Worm (Caenorhabditis elegans) whole organism, L1 larva: Measurements from ENCODE around the gene prde-1.
A peak's percentile ranks its signal among the peaks of the same experiment; 100 is the strongest.

Experiments used
- C04F5.9 ChIP-seq: sonication (generic microtip); optimal IDR thresholded peaks from 2 replicates; lab custom pipeline; 2016; ENCODE audit warnings: missing genetic modification characterization, missing compliant biosample characterization
- C16A3.4 ChIP-seq: fragments of 150-350 bp; optimal IDR thresholded peaks from 2 replicates; lab custom pipeline; 2014; ENCODE audit warnings: missing biosample characterization, missing genetic modification characterization
- C34B4.2 ChIP-seq: sonication (generic microtip); optimal IDR thresholded peaks from 2 replicates; lab custom pipeline; 2017; ENCODE audit warnings: mild to moderate bottlenecking, missing genetic modification characterization, missing compliant biosample characterization
- aha-1 ChIP-seq: fragments of 150-350 bp; optimal IDR thresholded peaks from 2 replicates; lab custom pipeline; 2014; ENCODE audit warnings: missing biosample characterization, missing genetic modification characterization
- ama-1 ChIP-seq: fragments of 150-350 bp; optimal IDR thresholded peaks from 2 replicates; lab custom pipeline; 2014
- blmp-1 ChIP-seq: fragments of 150-350 bp; optimal IDR thresholded peaks from 2 replicates; lab custom pipeline; 2014; ENCODE audit warnings: missing biosample characterization, missing genetic modification characterization
- ceh-63 ChIP-seq: fragments of 200-800 bp; sonication (Bioruptor generic); optimal IDR thresholded peaks from 2 replicates; lab custom pipeline; 2018; ENCODE audit warnings: mild to moderate bottlenecking, missing genetic modification characterization, missing compliant biosample characterization
- ceh-82 ChIP-seq, 3 experiments: fragments of 150-350 bp in 1 of 3; sonication (generic microtip) in 2 of 3; optimal IDR thresholded peaks; 2 replicates each; lab custom pipeline; 2014 to 2017; ENCODE audit warnings: missing biosample characterization in 3 of 3, missing genetic modification characterization in 3 of 3
- ceh-90 ChIP-seq: sonication (generic microtip); optimal IDR thresholded peaks from 2 replicates; lab custom pipeline; 2016; ENCODE audit warnings: missing genetic modification characterization, missing compliant biosample characterization
- ces-1 ChIP-seq: fragments of 150-350 bp; optimal IDR thresholded peaks from 2 replicates; lab custom pipeline; 2014; ENCODE audit warnings: missing biosample characterization, missing genetic modification reagents, missing genetic modification characterization
- dpl-1 ChIP-seq, 3 experiments: fragments of 150-350 bp in 2 of 3; sonication (generic microtip) in 1 of 3; optimal IDR thresholded peaks; 2 replicates each; lab custom pipeline; 2014 to 2017; ENCODE audit warnings: missing biosample characterization in 3 of 3, missing genetic modification characterization in 3 of 3, missing genetic modification reagents in 3 of 3
- egl-13 ChIP-seq: sonication (generic microtip); optimal IDR thresholded peaks from 2 replicates; lab custom pipeline; 2016; ENCODE audit warnings: missing genotype, missing genetic modification reagents, missing genetic modification characterization, missing compliant biosample characterization
- elt-2 ChIP-seq: sonication (generic microtip); optimal IDR thresholded peaks from 2 replicates; lab custom pipeline; 2016; ENCODE audit warnings: missing genetic modification characterization, mild to moderate bottlenecking, inconsistent platforms, missing compliant biosample characterization, missing genetic modification reagents
- elt-3 ChIP-seq, 6 experiments: fragments of 150-350 bp in 1 of 6; sonication (generic microtip); optimal IDR thresholded peaks; 2 replicates each; lab custom pipeline; 2017 to 2018; ENCODE audit warnings: missing biosample characterization in 6 of 6, missing genetic modification characterization in 6 of 6, inconsistent platforms in 1 of 6
- ets-5 ChIP-seq: fragments of 200-800 bp; sonication (Bioruptor generic); IDR thresholded peaks from 2 replicates; pipeline ENCODE4 v1.3.6; 2022; ENCODE audit warnings: missing genetic modification characterization, missing compliant biosample characterization
- fkh-10 ChIP-seq: sonication (generic microtip); optimal IDR thresholded peaks from 2 replicates; lab custom pipeline; 2017; ENCODE audit warnings: missing biosample characterization, missing genetic modification reagents, missing genetic modification characterization
- fkh-4 ChIP-seq: sonication (generic microtip); optimal IDR thresholded peaks from 2 replicates; lab custom pipeline; 2016; ENCODE audit warnings: missing compliant biosample characterization, missing genetic modification characterization, borderline replicate concordance
- fos-1 ChIP-seq: fragments of 150-350 bp; optimal IDR thresholded peaks from 2 replicates; lab custom pipeline; 2014; ENCODE audit warnings: missing biosample characterization, missing genetic modification characterization
- grh-1 ChIP-seq: fragments of 200-800 bp; sonication (Bioruptor generic); IDR thresholded peaks from 2 replicates; pipeline ENCODE4 v1.3.6; 2022; ENCODE audit warnings: missing genetic modification reagents, missing genetic modification characterization, missing compliant biosample characterization
- hlh-4 ChIP-seq: sonication (generic microtip); optimal IDR thresholded peaks from 2 replicates; lab custom pipeline; 2016; ENCODE audit warnings: mild to moderate bottlenecking, missing genetic modification characterization, missing compliant biosample characterization
- hpl-2 ChIP-seq: fragments of 150-350 bp; optimal IDR thresholded peaks from 2 replicates; lab custom pipeline; 2014; ENCODE audit warnings: missing biosample characterization, missing genetic modification reagents, missing genetic modification characterization
- isw-1 ChIP-seq: fragments of 200-800 bp; sonication (Bioruptor generic); IDR thresholded peaks from 2 replicates; pipeline ENCODE4 v1.3.6; 2022; ENCODE audit warnings: missing genetic modification characterization, missing compliant biosample characterization
- jun-1 ChIP-seq: fragments of 150-350 bp; optimal IDR thresholded peaks from 2 replicates; lab custom pipeline; 2014; ENCODE audit warnings: missing biosample characterization, missing genetic modification reagents, missing genetic modification characterization
- lin-13 ChIP-seq: fragments of 150-350 bp; optimal IDR thresholded peaks from 2 replicates; lab custom pipeline; 2014; ENCODE audit warnings: missing biosample characterization, missing genetic modification reagents, missing genetic modification characterization
- lin-15B ChIP-seq: fragments of 150-350 bp; sonication (generic microtip); optimal IDR thresholded peaks from 3 replicates; lab custom pipeline; 2014; ENCODE audit warnings: missing biosample characterization, missing genetic modification characterization
- lin-35 ChIP-seq, 2 experiments: fragments of 150-350 bp; optimal IDR thresholded peaks; 2 replicates each; lab custom pipeline; 2014; ENCODE audit warnings: missing biosample characterization in 2 of 2, missing genetic modification characterization in 2 of 2, missing genetic modification reagents in 2 of 2
- lin-39 ChIP-seq: fragments of 150-350 bp; optimal IDR thresholded peaks from 2 replicates; lab custom pipeline; 2014; ENCODE audit warnings: missing biosample characterization, missing genetic modification reagents, missing genetic modification characterization
- lir-3 ChIP-seq: sonication (generic microtip); optimal IDR thresholded peaks from 2 replicates; lab custom pipeline; 2016; ENCODE audit warnings: mild to moderate bottlenecking, missing genetic modification characterization, moderate library complexity, missing compliant biosample characterization; ENCODE audit not compliant: poor library complexity
- lsy-2 ChIP-seq, 2 experiments: fragments of 150-350 bp; optimal IDR thresholded peaks; 2 replicates each; lab custom pipeline; 2014; ENCODE audit warnings: missing biosample characterization in 2 of 2, missing genetic modification characterization in 2 of 2
- mab-9 ChIP-seq: fragments of 200-800 bp; sonication (Bioruptor generic); IDR thresholded peaks from 2 replicates; pipeline ENCODE4 v1.3.6; 2022; ENCODE audit warnings: missing genetic modification reagents, missing genetic modification characterization, missing compliant biosample characterization
- mdl-1 ChIP-seq, 2 experiments: fragments of 150-350 bp; optimal IDR thresholded peaks; 2 replicates each; lab custom pipeline; 2014 to 2017; ENCODE audit warnings: missing biosample characterization in 2 of 2, missing genetic modification characterization in 2 of 2, inconsistent platforms in 1 of 2
- nhr-11 ChIP-seq: fragments of 150-350 bp; optimal IDR thresholded peaks from 2 replicates; lab custom pipeline; 2014; ENCODE audit warnings: missing biosample characterization, missing genetic modification characterization
- nhr-19 ChIP-seq: fragments of 200-800 bp; sonication (Bioruptor generic); conservative IDR thresholded peaks from 2 replicates; pipeline ENCODE4 v1.3.6; 2022; ENCODE audit warnings: missing genetic modification characterization, missing compliant biosample characterization
- nhr-47 ChIP-seq: sonication (generic microtip); optimal IDR thresholded peaks from 2 replicates; lab custom pipeline; 2016; ENCODE audit warnings: mild to moderate bottlenecking, missing genetic modification characterization, moderate library complexity, missing compliant biosample characterization
- nhr-71 ChIP-seq: sonication (generic microtip); optimal IDR thresholded peaks from 2 replicates; lab custom pipeline; 2016; ENCODE audit warnings: mild to moderate bottlenecking, missing genetic modification characterization, moderate library complexity, missing compliant biosample characterization
- nhr-76 ChIP-seq: sonication (generic microtip); optimal IDR thresholded peaks from 2 replicates; lab custom pipeline; 2017; ENCODE audit warnings: missing biosample characterization, missing genetic modification characterization
- nhr-77 ChIP-seq: fragments of 150-350 bp; optimal IDR thresholded peaks from 2 replicates; lab custom pipeline; 2014; ENCODE audit warnings: missing biosample characterization, missing genetic modification characterization
- nhr-85 ChIP-seq: sonication (generic microtip); peaks from one replicate; lab custom pipeline; 2016; ENCODE audit warnings: missing genetic modification characterization, inconsistent platforms, missing compliant biosample characterization
- pag-3 ChIP-seq: sonication (generic microtip); optimal IDR thresholded peaks from 2 replicates; lab custom pipeline; 2017; ENCODE audit warnings: missing genetic modification characterization, mild to moderate bottlenecking, missing compliant biosample characterization, antibody characterized with exemption, borderline replicate concordance; ENCODE audit not compliant: insufficient read depth
- pqm-1 ChIP-seq: sonication (generic microtip); optimal IDR thresholded peaks from 3 replicates; lab custom pipeline; 2017; ENCODE audit warnings: missing biosample characterization, missing genetic modification characterization
- skn-1 ChIP-seq: fragments of 150-350 bp; optimal IDR thresholded peaks from 2 replicates; lab custom pipeline; 2014; ENCODE audit warnings: missing biosample characterization, missing genetic modification characterization
- snpc-4 ChIP-seq: fragments of 150-350 bp; optimal IDR thresholded peaks from 2 replicates; lab custom pipeline; 2014; ENCODE audit warnings: missing biosample characterization, missing genetic modification characterization
- snu-23 ChIP-seq: sonication (generic microtip); optimal IDR thresholded peaks from 2 replicates; lab custom pipeline; 2016; ENCODE audit warnings: missing genetic modification characterization, missing compliant biosample characterization
- sptf-1 ChIP-seq: fragments of 150-350 bp; optimal IDR thresholded peaks from 2 replicates; lab custom pipeline; 2014; ENCODE audit warnings: missing biosample characterization, missing genetic modification characterization
- tbx-2 ChIP-seq: sonication (generic microtip); optimal IDR thresholded peaks from 2 replicates; lab custom pipeline; 2016; ENCODE audit warnings: missing genetic modification characterization, missing compliant biosample characterization
- tlp-1 ChIP-seq: fragments of 150-350 bp; optimal IDR thresholded peaks from 2 replicates; lab custom pipeline; 2014; ENCODE audit warnings: missing biosample characterization, missing genetic modification characterization
- unc-130 ChIP-seq: fragments of 150-350 bp; optimal IDR thresholded peaks from 2 replicates; lab custom pipeline; 2017; ENCODE audit warnings: missing biosample characterization, missing genetic modification characterization, inconsistent platforms
- unc-30 ChIP-seq: sonication (generic microtip); optimal IDR thresholded peaks from 2 replicates; lab custom pipeline; 2017; ENCODE audit warnings: missing biosample characterization, missing genetic modification characterization
- unc-62 ChIP-seq: fragments of 150-350 bp; optimal IDR thresholded peaks from 2 replicates; lab custom pipeline; 2014; ENCODE audit warnings: missing biosample characterization, missing genetic modification reagents, missing genetic modification characterization
- unc-86 ChIP-seq: sonication (generic microtip); optimal IDR thresholded peaks from 2 replicates; lab custom pipeline; 2016; ENCODE audit warnings: missing genetic modification characterization, missing compliant biosample characterization
- vab-15 ChIP-seq: sonication (generic microtip); optimal IDR thresholded peaks from 2 replicates; lab custom pipeline; 2017; ENCODE audit warnings: missing genotype, mild to moderate bottlenecking, missing genetic modification characterization, missing compliant biosample characterization
- xbp-1 ChIP-seq: sonication (generic microtip); optimal IDR thresholded peaks from 2 replicates; lab custom pipeline; 2016; ENCODE audit warnings: missing genetic modification characterization, missing compliant biosample characterization
- zag-1 ChIP-seq: fragments of 150-350 bp; optimal IDR thresholded peaks from 2 replicates; lab custom pipeline; 2014; ENCODE audit warnings: missing biosample characterization, missing genetic modification characterization

Gene prde-1

ce11 chrV:15563477-15563876 is 25.4 kb downstream of the prde-1 start:
- no peak for TF ChIP-seq elt-2
- TF ChIP-seq fkh-10 (GFP tag; lab: Kevin White, UChicago) = peak; percentile 81

DNA sequence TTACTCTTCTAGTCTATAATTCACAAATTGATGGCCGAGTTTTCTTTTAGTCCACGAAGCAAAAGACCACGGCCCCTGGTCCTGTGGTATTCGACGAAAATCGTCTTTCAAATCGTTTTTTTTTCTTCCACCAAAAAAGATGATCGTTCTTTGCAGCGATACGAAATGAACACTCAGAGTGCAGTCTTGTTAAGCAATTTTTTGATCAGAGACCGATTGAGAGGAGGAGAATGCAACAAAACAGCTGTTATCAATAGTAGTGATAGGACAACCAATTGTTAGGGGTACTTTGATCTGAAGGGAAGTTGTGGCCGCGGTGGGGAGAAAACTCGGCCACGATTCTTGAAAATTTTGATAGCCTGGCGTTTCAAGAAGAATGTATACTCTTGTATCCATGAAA is 25.9 kb downstream of the prde-1 start:
- TF ChIP-seq nhr-11 = no peak
- no peak for TF ChIP-seq fos-1
- no peak for TF ChIP-seq aha-1 (tag; lab: Kevin White, UChicago)
- TF ChIP-seq pag-3 (tag; lab: Kevin White, UChicago) = no peak
- TF ChIP-seq lin-35 (GFP tag; optimal IDR thresholded peaks at IDR 0.05; lab: Kevin White, UChicago) = peak in 1 of 2 experiments; percentile 78
- no peak for TF ChIP-seq ama-1
- peak; percentile 7 for TF ChIP-seq xbp-1 (tag; lab: Kevin White, UChicago)
- TF ChIP-seq ceh-63 (GFP tag; lab: Kevin White, UChicago) = no peak
- TF ChIP-seq snpc-4 = no peak
- peak; percentile 54 for TF ChIP-seq snu-23
- TF ChIP-seq sptf-1 = no peak
- no peak for TF ChIP-seq grh-1 (GFP tag; lab: Robert Waterston, UW)
- TF ChIP-seq ets-5 (GFP tag; lab: Robert Waterston, UW) = no peak
- no peak for TF ChIP-seq mab-9 (GFP tag; lab: Robert Waterston, UW)
- TF ChIP-seq nhr-85 (tag; lab: Kevin White, UChicago) = peak; percentile 45
- TF ChIP-seq skn-1 = no peak
- no peak for TF ChIP-seq zag-1 (tag; lab: Kevin White, UChicago)
- TF ChIP-seq nhr-47 (tag; lab: Kevin White, UChicago) = peak; percentile 40
- TF ChIP-seq nhr-77 (tag; lab: Kevin White, UChicago) = no peak
- peak in 1 of 3 experiments; percentile 13 for TF ChIP-seq dpl-1 (GFP tag; optimal IDR thresholded peaks at IDR 0.05; lab: Kevin White, UChicago)
- peak; percentile 16 for TF ChIP-seq lir-3 (tag; lab: Kevin White, UChicago)
- TF ChIP-seq hpl-2 = no peak
- TF ChIP-seq nhr-76 = no peak
- peak; percentile 52 for TF ChIP-seq unc-130
- peak in 1 of 2 experiments; percentile 70 for TF ChIP-seq mdl-1 (tag; optimal IDR thresholded peaks at IDR 0.05; lab: Kevin White, UChicago)
- no peak for TF ChIP-seq C04F5.9
- TF ChIP-seq lin-39 = peak; percentile 47
- no peak for TF ChIP-seq lin-15B (tag; lab: Kevin White, UChicago)
- no peak for TF ChIP-seq hlh-4
- TF ChIP-seq tlp-1 (tag; lab: Kevin White, UChicago) = no peak
- peak; percentile 45 for TF ChIP-seq tbx-2
- TF ChIP-seq unc-30 (tag; lab: Kevin White, UChicago) = no peak
- no peak for TF ChIP-seq isw-1 (GFP tag; lab: Robert Waterston, UW)
- TF ChIP-seq blmp-1 (tag; lab: Kevin White, UChicago) = peak; percentile 43
- TF ChIP-seq lin-13 (GFP tag; lab: Kevin White, UChicago) = no peak
- no peak for TF ChIP-seq jun-1
- TF ChIP-seq pqm-1 (tag; lab: Kevin White, UChicago) = no peak
- TF ChIP-seq ceh-90 (tag; lab: Kevin White, UChicago) = no peak
- no peak for TF ChIP-seq egl-13 (tag; lab: Kevin White, UChicago)
- no peak for TF ChIP-seq fkh-4 (tag; lab: Kevin White, UChicago)
- TF ChIP-seq nhr-19 = peak; percentile 98
- peak; percentile 36 to 48 for TF ChIP-seq lsy-2 (tag; optimal IDR thresholded peaks at IDR 0.05; lab: Kevin White, UChicago)
- TF ChIP-seq C34B4.2 (tag; lab: Kevin White, UChicago) = no peak
- peak in 4 of 6 experiments; percentile 48 to 90 (median 60) for TF ChIP-seq elt-3 (tag; optimal IDR thresholded peaks at IDR 0.05; lab: Kevin White, UChicago)
- TF ChIP-seq ceh-82 (tag; optimal IDR thresholded peaks at IDR 0.05; lab: Kevin White, UChicago) = no peak
- TF ChIP-seq unc-86 (tag; lab: Kevin White, UChicago) = no peak
- no peak for TF ChIP-seq ces-1 (GFP tag; lab: Kevin White, UChicago)
- TF ChIP-seq unc-62 = no peak
- peak; percentile 18 for TF ChIP-seq C16A3.4
- peak; percentile 86 for TF ChIP-seq nhr-71 (tag; lab: Kevin White, UChicago)
- TF ChIP-seq vab-15 (tag; lab: Kevin White, UChicago) = no peak
